Worm (Caenorhabditis elegans): ENCODE results near the gene ddx-35.

The ddx-35 gene

ce11 chrIII:1554347-1554746 is at the start of gene ddx-35:
TSS of gene ddx-35 (minus strand) at chrIII:1554447.
- TF ChIP-seq hmbx-1 (tag; optimal IDR thresholded peaks at IDR 0.05) (no peak), ceh-36 (tag; optimal IDR thresholded peaks at IDR 0.05) (no peak), flt-1 (GFP tag; IDR thresholded peaks at IDR 0.05) (no peak), hmg-4 (GFP tag; optimal IDR thresholded peaks at IDR 0.05) (no peak), ama-1 (optimal IDR thresholded peaks at IDR 0.05) (no peak), ceh-13 (GFP tag; optimal IDR thresholded peaks at IDR 0.05) (no peak), B0310.2 (tag; optimal IDR thresholded peaks at IDR 0.05) (no peak), ets-7 (tag; optimal IDR thresholded peaks at IDR 0.05) (no peak), F13C5.2 (tag; optimal IDR thresholded peaks at IDR 0.05) (no peak), tra-4 (tag; optimal IDR thresholded peaks at IDR 0.05) (no peak), aly-1 (tag; optimal IDR thresholded peaks at IDR 0.05) (no peak), sea-1 (GFP tag; conservative IDR thresholded peaks at IDR 0.05) (no peak), tbx-37 (GFP tag; conservative IDR thresholded peaks at IDR 0.05) (no peak)

DNA sequence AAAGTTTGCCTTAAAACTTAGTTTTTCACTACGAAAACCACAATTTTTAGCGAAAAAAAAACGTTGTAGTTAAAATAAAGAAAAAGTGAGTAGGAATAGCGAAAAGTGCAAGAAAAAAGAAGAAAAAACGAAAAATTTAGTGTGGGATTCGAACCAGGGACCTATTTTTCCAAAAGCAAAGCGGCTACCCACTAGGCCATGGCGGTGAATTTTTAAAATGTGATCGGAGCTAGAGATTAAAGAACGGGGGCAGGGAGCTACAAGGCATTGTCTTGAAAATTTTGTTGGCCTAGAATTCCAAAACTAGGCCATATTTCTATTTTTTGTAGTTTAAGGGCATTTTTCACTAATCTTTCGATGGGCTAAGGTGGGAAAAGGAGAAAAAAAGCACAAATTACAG is 49.5 kb upstream of the ddx-35 start:
- TF ChIP-seq sea-1 (GFP tag; conservative IDR thresholded peaks at IDR 0.05) (0 out of 2 replicates have a peak, but pooled peaks have one; percentile 16), tbx-37 (GFP tag; conservative IDR thresholded peaks at IDR 0.05) (no peak), ama-1 (optimal IDR thresholded peaks at IDR 0.05) (no peak), aly-1 (tag; optimal IDR thresholded peaks at IDR 0.05) (no peak), pes-1 (GFP tag; IDR thresholded peaks at IDR 0.05) (0 out of 2 replicates have a peak, but pooled peaks have one; percentile 32)

DNA sequence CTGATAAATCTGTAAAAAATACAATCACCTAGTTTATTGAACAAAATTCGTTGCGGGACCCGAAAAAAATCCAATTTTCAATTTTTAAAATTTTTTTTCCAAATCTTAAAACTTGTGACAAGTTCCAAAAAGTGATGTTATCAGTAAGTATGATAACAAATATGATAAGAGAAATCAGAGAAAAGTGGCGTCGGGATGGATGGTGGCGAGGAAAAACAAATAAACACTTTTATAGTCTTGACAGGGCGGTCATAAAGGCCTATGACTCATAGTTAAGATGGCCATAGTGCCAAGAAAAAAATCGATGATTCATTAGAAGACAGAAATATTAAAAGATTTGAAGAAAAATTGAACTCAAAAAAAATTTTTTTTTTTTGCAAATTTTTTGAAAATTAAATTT is 48.4 kb upstream of the ddx-35 start:
- no peak for TF ChIP-seq ama-1 (optimal IDR thresholded peaks at IDR 0.05)

DNA sequence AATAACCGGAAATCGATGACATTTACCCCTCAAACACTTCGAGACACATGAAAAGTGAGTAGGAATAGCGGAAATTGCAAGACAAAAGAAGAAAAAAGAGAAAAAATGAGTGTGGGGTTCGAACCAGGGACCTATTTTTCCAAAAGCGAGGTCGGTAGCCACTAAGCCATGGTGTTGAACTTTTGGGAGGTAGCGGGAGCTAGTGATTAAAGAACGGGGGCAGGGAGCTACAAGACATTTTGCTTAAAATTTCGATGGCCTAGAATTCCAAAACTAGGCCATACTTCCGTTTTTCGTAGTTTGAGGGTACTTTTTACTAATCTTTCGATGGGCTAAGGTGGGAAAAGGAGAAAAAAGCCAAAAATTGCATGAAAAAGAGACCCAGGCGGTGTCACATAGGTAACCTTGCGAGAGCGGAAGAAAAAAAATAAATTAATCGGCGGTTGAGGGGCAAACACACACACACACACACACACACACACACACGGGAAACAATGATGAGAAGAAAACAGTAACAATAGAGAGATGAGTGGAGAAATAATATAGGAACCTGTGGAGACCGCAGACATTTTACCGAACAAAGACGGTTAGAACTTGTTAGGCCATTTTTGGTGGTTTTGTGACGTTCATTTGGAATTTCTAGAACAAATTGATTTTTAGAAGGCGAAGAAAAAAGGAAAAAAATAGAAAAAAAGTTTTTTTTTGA is 47.4 kb upstream of the ddx-35 start:
- no peak for TF ChIP-seq ceh-13 (GFP tag; optimal IDR thresholded peaks at IDR 0.05)
- TF ChIP-seq F13C5.2 (tag; optimal IDR thresholded peaks at IDR 0.05) = peak; percentile 31
- TF ChIP-seq hmbx-1 (tag; optimal IDR thresholded peaks at IDR 0.05) = no peak
- peak; percentile 49 for TF ChIP-seq hnd-1 (tag; optimal IDR thresholded peaks at IDR 0.05)
- TF ChIP-seq B0310.2 (tag; optimal IDR thresholded peaks at IDR 0.05) = peak; percentile 51
- peak; percentile 72 for TF ChIP-seq flt-1 (GFP tag; IDR thresholded peaks at IDR 0.05)
- peak; percentile 81 for TF ChIP-seq tbx-11 (GFP tag; IDR thresholded peaks at IDR 0.05)
- no peak for TF ChIP-seq ama-1 (optimal IDR thresholded peaks at IDR 0.05)
- TF ChIP-seq hmg-4 (GFP tag; optimal IDR thresholded peaks at IDR 0.05) = peak; percentile 57
- TF ChIP-seq tra-4 (tag; optimal IDR thresholded peaks at IDR 0.05) = no peak
- peak; percentile 44 for TF ChIP-seq aly-1 (tag; optimal IDR thresholded peaks at IDR 0.05)
- peak; percentile 85 for TF ChIP-seq sea-1 (GFP tag; conservative IDR thresholded peaks at IDR 0.05)
- TF ChIP-seq tbx-37 (GFP tag; conservative IDR thresholded peaks at IDR 0.05) = peak; percentile 75
- no peak for TF ChIP-seq ets-7 (tag; optimal IDR thresholded peaks at IDR 0.05)
- TF ChIP-seq pes-1 (GFP tag; IDR thresholded peaks at IDR 0.05) = peak; percentile 82
- TF ChIP-seq scrt-1 (GFP tag; IDR thresholded peaks at IDR 0.05) = peak; percentile 71
- TF ChIP-seq ceh-36 (tag; optimal IDR thresholded peaks at IDR 0.05) = peak; percentile 78

ce11 chrIII:1600670-1601194 is 46.5 kb upstream of the ddx-35 start, which contains the start of gene sms-3:
TSS of gene sms-3 (minus strand) at chrIII:1601144.
- TF ChIP-seq sea-1 (GFP tag; conservative IDR thresholded peaks at IDR 0.05) (no peak), flt-1 (GFP tag; IDR thresholded peaks at IDR 0.05) (peak; percentile 48; the same call in 1 of the 2 replicates), scrt-1 (GFP tag; IDR thresholded peaks at IDR 0.05) (no peak), pes-1 (GFP tag; IDR thresholded peaks at IDR 0.05) (peak; percentile 69), tbx-11 (GFP tag; IDR thresholded peaks at IDR 0.05) (peak; percentile 53; the same call in 1 of the 2 replicates)

DNA sequence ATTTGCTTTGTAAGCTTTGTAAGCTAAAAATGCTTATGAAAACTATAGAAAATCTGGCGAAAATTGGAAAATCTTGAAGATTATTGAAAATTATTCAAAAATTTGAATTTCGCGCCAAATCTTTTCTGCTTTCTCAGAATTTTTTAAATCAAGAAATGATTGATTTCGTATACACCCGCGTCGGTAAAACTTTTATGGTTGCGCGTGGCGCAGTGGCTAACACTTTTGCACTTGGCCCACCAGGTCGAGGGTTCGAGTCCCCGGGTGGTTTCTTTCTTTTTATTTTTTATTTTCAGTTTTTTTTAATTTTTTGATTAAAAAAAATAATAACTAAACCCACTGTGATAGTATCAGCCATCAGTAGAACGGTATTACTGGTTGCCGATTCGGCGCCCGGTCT is 44.7 kb upstream of the ddx-35 start:
- TF ChIP-seq ceh-13 (GFP tag; optimal IDR thresholded peaks at IDR 0.05) (no peak), flt-1 (GFP tag; IDR thresholded peaks at IDR 0.05) (no peak), pes-1 (GFP tag; IDR thresholded peaks at IDR 0.05) (peak; percentile 54; the same call in 1 of the 2 replicates)

- TF ChIP-seq scrt-1 (GFP tag; IDR thresholded peaks at IDR 0.05) (0 out of 2 replicates have a peak, but pooled peaks have one; percentile 22), F13C5.2 (tag; optimal IDR thresholded peaks at IDR 0.05) (no peak)
Observed at ce11 chrIII:1591681-1592080, 37.4 kb upstream of the ddx-35 start.

ce11 chrIII:1584216-1584715 is 30.0 kb upstream of the ddx-35 start:
- TF ChIP-seq sea-1 (GFP tag; conservative IDR thresholded peaks at IDR 0.05) = no peak
- no peak for TF ChIP-seq flt-1 (GFP tag; IDR thresholded peaks at IDR 0.05)
- TF ChIP-seq tbx-37 (GFP tag; conservative IDR thresholded peaks at IDR 0.05) = no peak
- no peak for TF ChIP-seq ceh-36 (tag; optimal IDR thresholded peaks at IDR 0.05)
- no peak for TF ChIP-seq ceh-13 (GFP tag; optimal IDR thresholded peaks at IDR 0.05)

- TF ChIP-seq hnd-1 (tag; optimal IDR thresholded peaks at IDR 0.05) = no peak
- TF ChIP-seq F13C5.2 (tag; optimal IDR thresholded peaks at IDR 0.05) = no peak
- no peak for TF ChIP-seq aly-1 (tag; optimal IDR thresholded peaks at IDR 0.05)
- TF ChIP-seq tbx-37 (GFP tag; conservative IDR thresholded peaks at IDR 0.05) = no peak
Observed at ce11 chrIII:1583529-1583928, 29.3 kb upstream of the ddx-35 start.

Measured in whole organism, early embryonic.